Fruit fly (Drosophila melanogaster): ENCODE results near the gene tim.

- TF ChIP-seq CG8159 (tag; optimal IDR thresholded peaks at IDR 0.05) (no peak), CG12605 (GFP tag; IDR thresholded peaks at IDR 0.05) (no peak), CG14655 (GFP tag; optimal IDR thresholded peaks at IDR 0.05) (no peak), EcR (GFP tag; optimal IDR thresholded peaks at IDR 0.05) (no peak), CG4496 (GFP tag; IDR thresholded peaks at IDR 0.05) (no peak), CG9948 (tag; optimal IDR thresholded peaks at IDR 0.05) (no peak), Pif1A (GFP tag; optimal IDR thresholded peaks at IDR 0.05) (no peak), CG17806 (tag; optimal IDR thresholded peaks at IDR 0.05) (no peak), fd96Ca (GFP tag; IDR thresholded peaks at IDR 0.05) (no peak), CG10348 (GFP tag; IDR thresholded peaks at IDR 0.05) (no peak)
Observed at dm6 chr2L:3510002-3510401, 2.1 kb upstream of the tim start, which contains the start of gene CG31954.
